Fruit fly (Drosophila melanogaster): ENCODE measurements around the gene Zmynd10.

Zmynd10 gene

dm6 chr3L:13022854-13023560 lies 3.2 kb downstream of the Zmynd10 start, which contains the start of gene RpS12 (continued):
- TF ChIP-seq BtbVII (GFP tag; optimal IDR thresholded peaks at IDR 0.05) = peak; percentile 77
- peak; percentile 70 for TF ChIP-seq CG7839 (tag; optimal IDR thresholded peaks at IDR 0.05)
- peak; percentile 66 for TF ChIP-seq crc (GFP tag; optimal IDR thresholded peaks at IDR 0.05)
- TF ChIP-seq B-H1 (GFP tag; IDR thresholded peaks at IDR 0.05) = no peak; the same call in 2 of the 3 replicates
- TF ChIP-seq Hr51 (GFP tag; optimal IDR thresholded peaks at IDR 0.05) = peak; percentile 56 to 74
- TF ChIP-seq insv (GFP tag; optimal IDR thresholded peaks at IDR 0.05) = peak in 1 of 2 experiments; percentile 62
- peak; percentile 17 for TF ChIP-seq Sry-β (GFP tag; optimal IDR thresholded peaks at IDR 0.05)
- peak; percentile 63 for TF ChIP-seq fd64A (GFP tag; optimal IDR thresholded peaks at IDR 0.05)
- peak; percentile 2 for TF ChIP-seq CG1529 (GFP tag; optimal IDR thresholded peaks at IDR 0.05)
- TF ChIP-seq hkb (optimal IDR thresholded peaks at IDR 0.05) = no peak
- TF ChIP-seq hkb (GFP tag; IDR thresholded peaks at IDR 0.05) = peak; percentile 76
- peak; percentile 59 for TF ChIP-seq lmd (GFP tag; IDR thresholded peaks at IDR 0.05)
- peak; percentile 28 for TF ChIP-seq CG4404 (GFP tag; IDR thresholded peaks at IDR 0.05)
- no peak for TF ChIP-seq CG3065 (GFP tag; optimal IDR thresholded peaks at IDR 0.05)
- TF ChIP-seq schlank (tag; optimal IDR thresholded peaks at IDR 0.05) = peak; percentile 84
- TF ChIP-seq CG7987 (GFP tag; optimal IDR thresholded peaks at IDR 0.05) = peak; percentile 94
- peak; percentile 56 for TF ChIP-seq CG15601 (tag; optimal IDR thresholded peaks at IDR 0.05)
- TF ChIP-seq pho (GFP tag; optimal IDR thresholded peaks at IDR 0.05) = peak; percentile 73
- TF ChIP-seq kay (GFP tag; optimal IDR thresholded peaks at IDR 0.05) = no peak
- peak; percentile 77 for TF ChIP-seq CG9727 (GFP tag; optimal IDR thresholded peaks at IDR 0.05)
- TF ChIP-seq CG6689 (GFP tag; IDR thresholded peaks at IDR 0.05) = peak; percentile 36; the same call in 1 of the 2 replicates
- TF ChIP-seq dmrt11E (tag; optimal IDR thresholded peaks at IDR 0.05) = peak; percentile 65
- no peak for TF ChIP-seq dimm (GFP tag; IDR thresholded peaks at IDR 0.05)
- peak; percentile 83 for TF ChIP-seq gcm2 (GFP tag; optimal IDR thresholded peaks at IDR 0.05)
- 0 out of 2 replicates have a peak, but pooled peaks have one; percentile 47 for TF ChIP-seq aop (GFP tag; IDR thresholded peaks at IDR 0.05)
- TF ChIP-seq mld (GFP tag; IDR thresholded peaks at IDR 0.05; ENCODE audit: partially characterized antibody) = peak; percentile 70; the same call in 2 of the 3 replicates
- peak; percentile 72 for TF ChIP-seq pb (GFP tag; optimal IDR thresholded peaks at IDR 0.05)
- peak; percentile 45 for TF ChIP-seq CG13424 (tag; optimal IDR thresholded peaks at IDR 0.05)
- no peak for TF ChIP-seq yki (optimal IDR thresholded peaks at IDR 0.05)
- TF ChIP-seq CG5245 (GFP tag; optimal IDR thresholded peaks at IDR 0.05) = peak; percentile 27
- TF ChIP-seq CG15514 (GFP tag; optimal IDR thresholded peaks at IDR 0.05) = peak; percentile 87
- TF ChIP-seq ranshi (GFP tag; IDR thresholded peaks at IDR 0.05) = peak; percentile 85
- peak; percentile 71 for TF ChIP-seq CG11723 (GFP tag; optimal IDR thresholded peaks at IDR 0.05)
- peak; percentile 37 for TF ChIP-seq wor (GFP tag; IDR thresholded peaks at IDR 0.05)
- peak; percentile 92 for TF ChIP-seq Rfx (GFP tag; IDR thresholded peaks at IDR 0.05)
- peak; percentile 79 for TF ChIP-seq ase (GFP tag; IDR thresholded peaks at IDR 0.05)
- peak; percentile 88 for TF ChIP-seq sob (GFP tag; IDR thresholded peaks at IDR 0.05)
- peak; percentile 79 for TF ChIP-seq sr (GFP tag; IDR thresholded peaks at IDR 0.05)
- TF ChIP-seq CG5953 (GFP tag; IDR thresholded peaks at IDR 0.05) = peak; percentile 88
- peak; percentile 50 to 75 for TF ChIP-seq chif (GFP tag; optimal IDR thresholded peaks at IDR 0.05)
- TF ChIP-seq CG1832 (GFP tag; optimal IDR thresholded peaks at IDR 0.05) = no peak
- TF ChIP-seq CG15011 (GFP tag; optimal IDR thresholded peaks at IDR 0.05) = peak; percentile 56
- TF ChIP-seq slou (GFP tag; optimal IDR thresholded peaks at IDR 0.05) = peak; percentile 65
- peak in 1 of 2 experiments; percentile 34 for TF ChIP-seq crp (GFP tag; optimal IDR thresholded peaks at IDR 0.05)
- TF ChIP-seq CG8388 (GFP tag; optimal IDR thresholded peaks at IDR 0.05) = peak; percentile 33
- peak; percentile 88 for TF ChIP-seq CG9876 (GFP tag; optimal IDR thresholded peaks at IDR 0.05)
- no peak for TF ChIP-seq lov (optimal IDR thresholded peaks at IDR 0.05)
- TF ChIP-seq lov (GFP tag; IDR thresholded peaks at IDR 0.05) = peak; percentile 88
- TF ChIP-seq CG12236 (GFP tag; optimal IDR thresholded peaks at IDR 0.05) = peak; percentile 64
- TF ChIP-seq sug (tag; optimal IDR thresholded peaks at IDR 0.05) = peak; percentile 53
